Fruit fly (Drosophila melanogaster) whole organism, embryonic: ENCODE measurements around the gene CG12024.

Experiments
- Atf3 ChIP-seq: fragments of 200-800 bp; sonication (Bioruptor generic); optimal IDR thresholded peaks from 3 replicates; lab custom pipeline; 2016; ENCODE audit warnings: missing biosample characterization, missing genetic modification characterization
- Bgb ChIP-seq: fragments of 200-800 bp; sonication (Bioruptor generic); IDR thresholded peaks from 2 replicates; pipeline ENCODE4 v1.3.6; 2022; ENCODE audit warnings: missing biosample characterization, missing genetic modification characterization; ENCODE audit not compliant: partially characterized antibody
- CG10209 ChIP-seq: fragments of 200-800 bp; sonication (Bioruptor generic); optimal IDR thresholded peaks from 3 replicates; lab custom pipeline; 2017; ENCODE audit warnings: missing biosample characterization, mild to moderate bottlenecking, missing genetic modification characterization, missing genetic modification reagents
- CG10543 ChIP-seq: fragments of 200-800 bp; sonication (Bioruptor generic); optimal IDR thresholded peaks from 3 replicates; lab custom pipeline; 2017; ENCODE audit warnings: missing biosample characterization, mild to moderate bottlenecking, missing genetic modification characterization, moderate library complexity
- CG11456 ChIP-seq: fragments of 200-800 bp; sonication (Bioruptor generic); IDR thresholded peaks from 3 replicates; pipeline ENCODE4 v1.3.6; 2022; ENCODE audit warnings: missing biosample characterization, missing genetic modification characterization
- CG11504 ChIP-seq: fragments of 200-800 bp; sonication (Bioruptor generic); optimal IDR thresholded peaks from 3 replicates; lab custom pipeline; 2019; ENCODE audit warnings: missing biosample characterization, mild to moderate bottlenecking, missing genetic modification characterization, moderate library complexity
- CG12236 ChIP-seq: fragments of 200-800 bp; sonication (Bioruptor generic); optimal IDR thresholded peaks from 2 replicates; lab custom pipeline; 2016; ENCODE audit warnings: missing biosample characterization, missing genetic modification characterization
- CG14441 ChIP-seq: fragments of 200-800 bp; sonication (Bioruptor generic); IDR thresholded peaks from 2 replicates; pipeline ENCODE4 v1.3.6; 2022; ENCODE audit warnings: missing biosample characterization, missing genetic modification characterization
- CG15479 ChIP-seq: fragments of 200-800 bp; sonication (Bioruptor generic); optimal IDR thresholded peaks from 3 replicates; lab custom pipeline; 2019; ENCODE audit warnings: missing biosample characterization, mild to moderate bottlenecking, missing genetic modification characterization, moderate library complexity
- CG17912 ChIP-seq: fragments of 200-800 bp; sonication (Bioruptor generic); optimal IDR thresholded peaks from 2 replicates; lab custom pipeline; 2018; ENCODE audit warnings: missing biosample characterization, mild to moderate bottlenecking, missing genetic modification characterization
- CG18599 ChIP-seq: fragments of 200-800 bp; sonication (Bioruptor generic); optimal IDR thresholded peaks from 3 replicates; lab custom pipeline; 2017; ENCODE audit warnings: missing biosample characterization, missing genetic modification characterization, mild to moderate bottlenecking, moderate library complexity, missing genetic modification reagents
- CG3163 ChIP-seq: fragments of 200-800 bp; sonication (Bioruptor generic); optimal IDR thresholded peaks from 3 replicates; lab custom pipeline; 2016; ENCODE audit warnings: missing biosample characterization, missing genetic modification characterization
- CG4424 ChIP-seq: fragments of 200-800 bp; sonication (Bioruptor generic); optimal IDR thresholded peaks from 3 replicates; lab custom pipeline; 2016; ENCODE audit warnings: missing biosample characterization, missing genetic modification characterization
- CG5953 ChIP-seq: fragments of 200-800 bp; sonication (Bioruptor generic); IDR thresholded peaks from 2 replicates; pipeline ENCODE4 v1.3.6; 2022; ENCODE audit warnings: missing biosample characterization, missing genetic modification characterization
- CG6272 ChIP-seq: fragments of 200-800 bp; sonication (Bioruptor generic); IDR thresholded peaks from 2 replicates; pipeline ENCODE4 v1.3.6; 2022; ENCODE audit warnings: missing biosample characterization, missing genetic modification characterization
- CG7987 ChIP-seq: fragments of 200-800 bp; sonication (Bioruptor generic); optimal IDR thresholded peaks from 2 replicates; lab custom pipeline; 2018; ENCODE audit warnings: missing biosample characterization, mild to moderate bottlenecking, missing genetic modification characterization, moderate library complexity
- CG8290 ChIP-seq, 3 experiments: fragments of 200-800 bp; sonication (Bioruptor generic); optimal IDR thresholded peaks; 2 replicates each; lab custom pipeline; 2016 to 2019; ENCODE audit warnings: missing biosample characterization in 3 of 3, missing genetic modification characterization in 3 of 3, mild to moderate bottlenecking in 2 of 3, moderate library complexity in 1 of 3
- CG8478 ChIP-seq: fragments of >200 bp; optimal IDR thresholded peaks from 2 replicates; lab custom pipeline; 2018
- D19A ChIP-seq: fragments of 200-800 bp; optimal IDR thresholded peaks from 3 replicates; lab custom pipeline; 2019; ENCODE audit warnings: missing biosample characterization, mild to moderate bottlenecking, missing genetic modification characterization, moderate library complexity
- GATAe ChIP-seq: fragments of 200-800 bp; sonication (Bioruptor generic); conservative IDR thresholded peaks from 2 replicates; pipeline ENCODE4 v1.3.6; 2022; ENCODE audit warnings: missing biosample characterization, missing genetic modification characterization
- HmgZ ChIP-seq: fragments of 200-800 bp; sonication (Bioruptor generic); optimal IDR thresholded peaks from 2 replicates; lab custom pipeline; 2018; ENCODE audit warnings: missing biosample characterization, mild to moderate bottlenecking, missing genetic modification characterization
- Hr39 ChIP-seq: fragments of >200 bp; optimal IDR thresholded peaks from 2 replicates; lab custom pipeline; 2017
- Lhr ChIP-seq: fragments of 200-800 bp; sonication (Bioruptor generic); optimal IDR thresholded peaks from 3 replicates; lab custom pipeline; 2017; ENCODE audit warnings: mild to moderate bottlenecking, missing biosample characterization, missing genetic modification reagents, missing genetic modification characterization
- MTF-1 ChIP-seq: fragments of 200-800 bp; sonication (Bioruptor generic); optimal IDR thresholded peaks from 2 replicates; lab custom pipeline; 2018; ENCODE audit warnings: missing biosample characterization, mild to moderate bottlenecking, missing genetic modification characterization, borderline replicate concordance
- Max ChIP-seq: fragments of 200-800 bp; sonication (Bioruptor generic); optimal IDR thresholded peaks from 2 replicates; lab custom pipeline; 2016; ENCODE audit warnings: missing biosample characterization, mild to moderate bottlenecking, missing genetic modification characterization
- NK7.1 ChIP-seq: fragments of 200-800 bp; sonication (Bioruptor generic); optimal IDR thresholded peaks from 3 replicates; lab custom pipeline; 2016; ENCODE audit warnings: missing biosample characterization, missing genetic modification characterization
- Neu2 ChIP-seq: fragments of 200-800 bp; sonication (Bioruptor generic); optimal IDR thresholded peaks from 3 replicates; lab custom pipeline; 2016; ENCODE audit warnings: missing biosample characterization, missing genetic modification characterization, borderline replicate concordance
- Six4 ChIP-seq: fragments of 200-800 bp; sonication (Bioruptor generic); optimal IDR thresholded peaks from 2 replicates; lab custom pipeline; 2016; ENCODE audit warnings: missing biosample characterization, missing genetic modification characterization
- Sry-β ChIP-seq: fragments of 200-800 bp; sonication (Bioruptor generic); optimal IDR thresholded peaks from 2 replicates; lab custom pipeline; 2018; ENCODE audit warnings: missing biosample characterization, mild to moderate bottlenecking, missing genetic modification characterization, moderate library complexity
- Stat92E ChIP-seq, 3 experiments: fragments of >200 bp in 2 of 3; fragments of 200-800 bp in 1 of 3; sonication (Bioruptor generic) in 1 of 3; optimal IDR thresholded peaks; 2 replicates each; lab custom pipeline; 2017 to 2019; ENCODE audit warnings: missing biosample characterization in 3 of 3, missing genetic modification characterization in 3 of 3, mild to moderate bottlenecking in 1 of 3, moderate library complexity in 1 of 3
- bab2 ChIP-seq: fragments of 200-800 bp; sonication (Bioruptor generic); optimal IDR thresholded peaks from 2 replicates; lab custom pipeline; 2016; ENCODE audit warnings: missing biosample characterization, missing genetic modification characterization
- crp ChIP-seq, 2 experiments: fragments of 200-800 bp; sonication (Bioruptor generic); optimal IDR thresholded peaks; 2 replicates in 1 of 2; 3 replicates in 1 of 2; lab custom pipeline; 2017; ENCODE audit warnings: missing biosample characterization in 2 of 2, missing genetic modification characterization in 2 of 2, mild to moderate bottlenecking in 1 of 2, moderate library complexity in 1 of 2
- dimm ChIP-seq: fragments of 200-800 bp; sonication (Bioruptor generic); IDR thresholded peaks from 2 replicates; pipeline ENCODE4 v1.3.6; 2022; ENCODE audit warnings: missing biosample characterization, missing genetic modification characterization
- ewg ChIP-seq: fragments of 200-800 bp; sonication (Bioruptor generic); optimal IDR thresholded peaks from 3 replicates; lab custom pipeline; 2017; ENCODE audit warnings: mild to moderate bottlenecking, missing biosample characterization, missing genetic modification reagents, missing genetic modification characterization
- fd102C ChIP-seq: fragments of 200-800 bp; sonication (Bioruptor generic); optimal IDR thresholded peaks from 2 replicates; lab custom pipeline; 2018; ENCODE audit warnings: missing biosample characterization, mild to moderate bottlenecking, missing genetic modification characterization, moderate library complexity
- fru ChIP-seq: fragments of >200 bp; optimal IDR thresholded peaks from 2 replicates; lab custom pipeline; 2017
- gem ChIP-seq: fragments of 200-800 bp; sonication (Bioruptor generic); optimal IDR thresholded peaks from 2 replicates; lab custom pipeline; 2019; ENCODE audit warnings: missing biosample characterization, mild to moderate bottlenecking, missing genetic modification characterization, moderate library complexity
- jing ChIP-seq: fragments of 200-800 bp; sonication (Bioruptor generic); optimal IDR thresholded peaks from 2 replicates; lab custom pipeline; 2018; ENCODE audit warnings: missing biosample characterization, mild to moderate bottlenecking, missing genetic modification characterization
- klu ChIP-seq: fragments of 200-800 bp; sonication (Bioruptor generic); IDR thresholded peaks from 2 replicates; pipeline ENCODE4 v1.3.6; 2022; ENCODE audit warnings: missing biosample characterization, missing genetic modification characterization
- odd ChIP-seq: fragments of 200-800 bp; sonication (Bioruptor generic); optimal IDR thresholded peaks from 2 replicates; lab custom pipeline; 2017; ENCODE audit warnings: missing biosample characterization, mild to moderate bottlenecking, missing genetic modification characterization
- onecut ChIP-seq: fragments of 200-800 bp; sonication (Bioruptor generic); IDR thresholded peaks from 2 replicates; pipeline ENCODE4 v1.3.6; 2022; ENCODE audit warnings: missing biosample characterization, missing genetic modification characterization
- row ChIP-seq: fragments of 200-800 bp; sonication (Bioruptor generic); IDR thresholded peaks from 3 replicates; pipeline ENCODE4 v1.3.6; 2022; ENCODE audit warnings: missing biosample characterization, missing genetic modification characterization
- scrt ChIP-seq: fragments of 200-800 bp; sonication (Bioruptor generic); optimal IDR thresholded peaks from 2 replicates; lab custom pipeline; 2018; ENCODE audit warnings: missing biosample characterization, mild to moderate bottlenecking, missing genetic modification characterization, moderate library complexity
- slp2 ChIP-seq: fragments of 200-800 bp; sonication (Bioruptor generic); optimal IDR thresholded peaks from 2 replicates; lab custom pipeline; 2016; ENCODE audit warnings: missing biosample characterization, missing genetic modification characterization
- sna ChIP-seq: fragments of 200-800 bp; sonication (Bioruptor generic); IDR thresholded peaks from 2 replicates; pipeline ENCODE4 v1.3.6; 2022; ENCODE audit warnings: missing biosample characterization, missing genetic modification characterization; ENCODE audit not compliant: partially characterized antibody
- tap ChIP-seq: fragments of 200-800 bp; optimal IDR thresholded peaks from 3 replicates; lab custom pipeline; 2019; ENCODE audit warnings: missing biosample characterization, mild to moderate bottlenecking, missing genetic modification characterization, moderate library complexity
- tio ChIP-seq: fragments of 200-800 bp; sonication (Bioruptor generic); optimal IDR thresholded peaks from 2 replicates; lab custom pipeline; 2017; ENCODE audit warnings: missing biosample characterization, missing genetic modification characterization, inconsistent platforms
- wor ChIP-seq: fragments of 200-800 bp; sonication (Bioruptor generic); IDR thresholded peaks from 2 replicates; pipeline ENCODE4 v1.3.6; 2022; ENCODE audit warnings: missing biosample characterization, missing genetic modification characterization

CG12024 gene

DNA sequence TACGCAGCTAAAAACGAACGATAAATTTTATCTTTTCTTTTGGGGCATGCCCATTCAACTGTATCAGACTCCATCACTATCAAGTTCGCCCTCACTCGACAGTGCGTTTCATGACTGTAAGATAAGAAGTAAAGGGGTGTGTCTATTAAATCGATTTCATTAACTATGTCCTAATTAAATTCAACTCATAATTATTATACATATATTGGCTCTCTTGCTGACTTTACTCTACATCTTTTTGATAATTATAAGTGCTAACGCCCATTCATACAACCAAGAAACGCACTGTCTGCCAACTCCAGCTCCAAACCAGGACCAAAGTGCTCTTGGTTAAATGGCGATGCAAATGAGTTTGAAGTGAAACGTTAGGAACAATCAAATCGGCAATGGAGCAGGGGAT, 11.9 kb downstream of the CG12024 start (continued):
- no peak for TF ChIP-seq CG15479 (GFP tag; lab: Kevin White, UChicago)
- TF ChIP-seq CG11504 (tag; lab: Kevin White, UChicago), result no peak
- TF ChIP-seq CG10543 (GFP tag; lab: Kevin White, UChicago), result no peak
- no peak for TF ChIP-seq sna (GFP tag; lab: Robert Waterston, UW)
- TF ChIP-seq CG11456, result 0 out of 3 replicates have a peak, but pooled peaks have one; percentile 27
- no peak for TF ChIP-seq NK7.1 (GFP tag; lab: Kevin White, UChicago)
- TF ChIP-seq scrt, result no peak
- TF ChIP-seq CG12236 (GFP tag; lab: Kevin White, UChicago), result no peak
- no peak for TF ChIP-seq Atf3 (GFP tag; lab: Kevin White, UChicago)
- no peak for TF ChIP-seq Neu2 (GFP tag; lab: Kevin White, UChicago)
- TF ChIP-seq CG3163 (GFP tag; lab: Kevin White, UChicago), result no peak
- TF ChIP-seq Sry-β (GFP tag; lab: Kevin White, UChicago), result no peak
- peak; percentile 65 for TF ChIP-seq tap (tag; lab: Kevin White, UChicago)
- no peak for TF ChIP-seq wor (GFP tag; lab: Robert Waterston, UW)
- no peak for TF ChIP-seq klu
- no peak for TF ChIP-seq gem (tag; lab: Kevin White, UChicago)
- TF ChIP-seq D19A (tag; lab: Kevin White, UChicago), result no peak
- TF ChIP-seq GATAe (GFP tag; lab: Robert Waterston, UW), result no peak
- TF ChIP-seq fd102C (GFP tag; lab: Kevin White, UChicago), result no peak
- no peak for TF ChIP-seq CG5953
- TF ChIP-seq CG18599 (GFP tag; lab: Kevin White, UChicago), result no peak
- no peak for TF ChIP-seq CG7987 (GFP tag; lab: Kevin White, UChicago)
- no peak for TF ChIP-seq CG17912 (GFP tag; lab: Kevin White, UChicago)
- TF ChIP-seq ewg, result no peak
- peak; percentile 57 for TF ChIP-seq CG4424 (GFP tag; lab: Kevin White, UChicago)
- no peak for TF ChIP-seq CG8290 (GFP tag; optimal IDR thresholded peaks at IDR 0.05; lab: Kevin White, UChicago)
- no peak for TF ChIP-seq CG8290 (tag; optimal IDR thresholded peaks at IDR 0.05; lab: Kevin White, UChicago)
- TF ChIP-seq Stat92E (GFP tag; optimal IDR thresholded peaks at IDR 0.05; lab: Kevin White, UChicago), result no peak
- TF ChIP-seq Hr39, result no peak
- no peak for TF ChIP-seq MTF-1
- TF ChIP-seq HmgZ (tag; lab: Kevin White, UChicago), result no peak
- no peak for TF ChIP-seq CG6272 (GFP tag; lab: Robert Waterston, UW)
- TF ChIP-seq dimm, result no peak
- TF ChIP-seq Six4, result peak; percentile 11
- no peak for TF ChIP-seq bab2
- no peak for TF ChIP-seq crp (GFP tag; optimal IDR thresholded peaks at IDR 0.05; lab: Kevin White, UChicago)
- no peak for TF ChIP-seq CG8478
- no peak for TF ChIP-seq jing (GFP tag; lab: Kevin White, UChicago)
- no peak for TF ChIP-seq Bgb (GFP tag; lab: Robert Waterston, UW)
- no peak for TF ChIP-seq Max (GFP tag; lab: Kevin White, UChicago)
- no peak for TF ChIP-seq tio

DNA sequence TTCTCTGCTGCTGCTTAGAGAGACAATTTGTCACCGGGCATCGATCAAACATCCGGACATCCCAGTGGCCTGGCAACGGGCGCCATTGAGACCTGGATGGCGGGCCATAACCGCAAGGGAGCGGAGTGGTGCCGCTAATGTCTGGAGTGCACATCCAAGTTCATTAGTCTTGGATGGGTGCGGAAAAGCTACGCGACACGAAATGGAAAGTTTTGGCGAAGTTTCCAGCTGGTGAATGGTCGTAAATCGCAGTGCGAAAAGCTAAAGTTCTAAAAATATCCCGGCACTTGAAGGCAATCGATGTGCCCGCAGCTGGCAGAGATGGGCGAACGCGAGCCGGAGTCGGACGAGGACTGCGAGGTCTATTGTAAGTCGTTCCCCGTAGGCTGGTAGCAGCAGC, 12.8 kb downstream of the CG12024 start, which contains the start of gene CG13924:
Gene CG13924 (plus strand): TSS at position 301 of the 400 bp plus-strand sequence.
- TF ChIP-seq onecut (GFP tag; lab: Robert Waterston, UW) (no peak), odd (no peak), CG6272 (GFP tag; lab: Robert Waterston, UW) (no peak), slp2 (GFP tag; lab: Kevin White, UChicago) (no peak), fru (no peak), CG10209 (GFP tag; lab: Kevin White, UChicago) (no peak), row (GFP tag; lab: Robert Waterston, UW) (no peak), CG14441 (GFP tag; lab: Robert Waterston, UW) (no peak), Lhr (GFP tag; lab: Kevin White, UChicago) (no peak)
